Fruit fly (Drosophila melanogaster) whole organism, adult: ENCODE results near the gene Mst57Dc.

Experiments
- CG11617 ChIP-seq: fragments of 200-800 bp; sonication (Bioruptor generic); optimal IDR thresholded peaks from 2 replicates; lab custom pipeline; 2017; ENCODE audit warnings: mild to moderate bottlenecking, missing biosample characterization, missing genetic modification reagents, missing genetic modification characterization
- Clk ChIP-seq: fragments of 200-800 bp; sonication (Bioruptor generic); optimal IDR thresholded peaks from 2 replicates; lab custom pipeline; 2017; ENCODE audit warnings: missing biosample characterization, missing genetic modification characterization
- Crg-1 ChIP-seq: fragments of 200-800 bp; sonication (Bioruptor generic); optimal IDR thresholded peaks from 2 replicates; lab custom pipeline; 2016; ENCODE audit warnings: missing biosample characterization, missing genetic modification characterization
- Hr96 ChIP-seq: fragments of 200-800 bp; sonication (Bioruptor generic); optimal IDR thresholded peaks from 2 replicates; lab custom pipeline; 2016; ENCODE audit warnings: missing biosample characterization, missing genetic modification characterization
- cic ChIP-seq: fragments of 200-800 bp; sonication (Bioruptor generic); optimal IDR thresholded peaks from 2 replicates; lab custom pipeline; 2017; ENCODE audit warnings: missing biosample characterization, mild to moderate bottlenecking, missing genetic modification characterization, moderate library complexity
- pad ChIP-seq: fragments of 200-800 bp; sonication (Bioruptor generic); optimal IDR thresholded peaks from 3 replicates; lab custom pipeline; 2017; ENCODE audit warnings: missing biosample characterization, missing genetic modification characterization, mild to moderate bottlenecking, moderate library complexity, missing genetic modification reagents
- tj ChIP-seq: fragments of 200-800 bp; sonication (Bioruptor generic); optimal IDR thresholded peaks from 3 replicates; lab custom pipeline; 2017; ENCODE audit warnings: missing biosample characterization, mild to moderate bottlenecking, missing genetic modification characterization, moderate library complexity

- TF ChIP-seq pad (no peak), CG11617 (GFP tag; lab: Kevin White, UChicago) (no peak), Crg-1 (no peak), tj (no peak), Clk (GFP tag; lab: Kevin White, UChicago) (no peak), cic (GFP tag; lab: Kevin White, UChicago) (no peak), Hr96 (no peak)
These were observed 25.3 kb upstream of the Mst57Dc start for dm6 chr3R:25854825-25855224.
